Worm (Caenorhabditis elegans) whole organism, L3 larva: Measurements from ENCODE around the gene F09E5.16.

ENCODE experiments used
- fos-1 ChIP-seq: fragments of 150-350 bp; optimal IDR thresholded peaks from 2 replicates; lab custom pipeline; 2014; ENCODE audit warnings: missing biosample characterization, missing genetic modification characterization
- nhr-28 ChIP-seq: fragments of 150-350 bp; optimal IDR thresholded peaks from 2 replicates; lab custom pipeline; 2014; ENCODE audit warnings: missing biosample characterization, missing genetic modification characterization

DNA sequence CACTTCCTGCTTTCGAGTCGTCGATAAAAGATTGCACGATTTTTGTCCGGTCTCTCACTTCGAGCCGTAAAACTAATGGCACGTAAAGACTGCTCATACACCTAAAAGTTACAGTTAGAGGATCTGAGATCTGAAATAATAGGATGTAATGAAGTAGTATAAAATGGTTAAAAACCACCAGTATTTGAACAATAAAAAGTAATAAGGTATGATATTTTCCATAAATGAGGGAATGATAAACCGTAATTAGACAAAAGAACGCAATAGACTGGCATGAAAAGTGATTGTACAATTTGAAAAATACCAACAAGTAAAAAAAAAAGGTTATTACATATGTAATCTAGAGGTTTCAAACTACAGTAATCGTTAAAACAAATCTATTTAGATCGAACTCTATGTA lies 27.5 kb upstream of the F09E5.16 start, which contains the start of gene brap-2:
- TF ChIP-seq nhr-28 (tag; lab: Kevin White, UChicago) (no peak), fos-1 (tag; lab: Kevin White, UChicago) (no peak)
